Fruit fly (Drosophila melanogaster) whole organism, pupa: ENCODE measurements around the gene CG33934.

ENCODE experiments used
- CG12605 ChIP-seq: fragments of 200-800 bp; sonication (Bioruptor generic); IDR thresholded peaks from 2 replicates; pipeline ENCODE4 v1.3.6; 2022; ENCODE audit warnings: missing biosample characterization, missing genetic modification characterization
- CG13204 ChIP-seq: fragments of 200-800 bp; sonication (Bioruptor generic); optimal IDR thresholded peaks from 2 replicates; lab custom pipeline; 2018; ENCODE audit warnings: missing biosample characterization, mild to moderate bottlenecking, missing genetic modification characterization, moderate library complexity
- CG14655 ChIP-seq: fragments of 200-800 bp; sonication (Bioruptor generic); optimal IDR thresholded peaks from 3 replicates; lab custom pipeline; 2017; ENCODE audit warnings: mild to moderate bottlenecking, missing biosample characterization, missing genetic modification reagents, missing genetic modification characterization
- CG15710 ChIP-seq: fragments of 200-800 bp; sonication (Bioruptor generic); optimal IDR thresholded peaks from 2 replicates; lab custom pipeline; 2018; ENCODE audit warnings: missing biosample characterization, mild to moderate bottlenecking, missing genetic modification characterization, moderate library complexity
- CG17806 ChIP-seq: fragments of 200-800 bp; sonication (Bioruptor generic); optimal IDR thresholded peaks from 2 replicates; lab custom pipeline; 2018; ENCODE audit warnings: missing biosample characterization, mild to moderate bottlenecking, missing genetic modification characterization, moderate library complexity
- CG32121 ChIP-seq: fragments of 200-800 bp; sonication (Bioruptor generic); IDR thresholded peaks from 2 replicates; pipeline ENCODE4 v1.3.6; 2022; ENCODE audit warnings: missing biosample characterization, missing genetic modification characterization
- CG34367 ChIP-seq: fragments of 200-800 bp; sonication (Bioruptor generic); optimal IDR thresholded peaks from 2 replicates; lab custom pipeline; 2018; ENCODE audit warnings: missing biosample characterization, mild to moderate bottlenecking, missing genetic modification characterization
- CG8159 ChIP-seq: fragments of 200-800 bp; sonication (Bioruptor generic); optimal IDR thresholded peaks from 3 replicates; lab custom pipeline; 2018; ENCODE audit warnings: missing biosample characterization, mild to moderate bottlenecking, missing genetic modification characterization, moderate library complexity
- CG8301 ChIP-seq: fragments of 200-800 bp; sonication (Bioruptor generic); optimal IDR thresholded peaks from 2 replicates; lab custom pipeline; 2018; ENCODE audit warnings: missing biosample characterization, mild to moderate bottlenecking, missing genetic modification characterization
- CG9948 ChIP-seq: fragments of 200-800 bp; sonication (Bioruptor generic); optimal IDR thresholded peaks from 2 replicates; lab custom pipeline; 2018; ENCODE audit warnings: missing biosample characterization, mild to moderate bottlenecking, missing genetic modification characterization, moderate library complexity
- D1 ChIP-seq: fragments of 200-800 bp; sonication (Bioruptor generic); optimal IDR thresholded peaks from 2 replicates; lab custom pipeline; 2018; ENCODE audit warnings: missing biosample characterization, mild to moderate bottlenecking, missing genetic modification characterization, moderate library complexity
- EcR ChIP-seq: fragments of 200-800 bp; sonication (Bioruptor generic); optimal IDR thresholded peaks from 3 replicates; lab custom pipeline; 2019; ENCODE audit warnings: missing biosample characterization, missing genetic modification characterization, mild to moderate bottlenecking, moderate library complexity, missing genetic modification reagents
- Ets98B ChIP-seq: fragments of 200-800 bp; sonication (Bioruptor generic); IDR thresholded peaks from 2 replicates; pipeline ENCODE4 v1.3.6; 2022; ENCODE audit warnings: missing biosample characterization, missing genetic modification characterization
- Pif1A ChIP-seq: fragments of 200-800 bp; sonication (Bioruptor generic); optimal IDR thresholded peaks from 3 replicates; lab custom pipeline; 2016; ENCODE audit warnings: missing biosample characterization, missing genetic modification characterization
- Pif1B ChIP-seq: fragments of 200-800 bp; sonication (Bioruptor generic); optimal IDR thresholded peaks from 3 replicates; lab custom pipeline; 2016; ENCODE audit warnings: missing biosample characterization, missing genetic modification characterization
- Snoo ChIP-seq: fragments of 200-800 bp; sonication (Bioruptor generic); optimal IDR thresholded peaks from 3 replicates; lab custom pipeline; 2017; ENCODE audit warnings: missing biosample characterization, mild to moderate bottlenecking, missing genetic modification characterization, inconsistent platforms
- fd96Ca ChIP-seq: fragments of 200-800 bp; sonication (Bioruptor generic); IDR thresholded peaks from 3 replicates; pipeline ENCODE4 v1.3.6; 2022; ENCODE audit warnings: missing biosample characterization, missing genetic modification characterization
- gl ChIP-seq: fragments of 200-800 bp; sonication (Bioruptor generic); optimal IDR thresholded peaks from 2 replicates; lab custom pipeline; 2018; ENCODE audit warnings: missing biosample characterization, mild to moderate bottlenecking, missing genetic modification characterization
- rn ChIP-seq: fragments of 200-800 bp; sonication (Bioruptor generic); IDR thresholded peaks from 2 replicates; pipeline ENCODE4 v1.3.6; 2022; ENCODE audit warnings: missing biosample characterization, missing genetic modification characterization

CG33934 gene

DNA sequence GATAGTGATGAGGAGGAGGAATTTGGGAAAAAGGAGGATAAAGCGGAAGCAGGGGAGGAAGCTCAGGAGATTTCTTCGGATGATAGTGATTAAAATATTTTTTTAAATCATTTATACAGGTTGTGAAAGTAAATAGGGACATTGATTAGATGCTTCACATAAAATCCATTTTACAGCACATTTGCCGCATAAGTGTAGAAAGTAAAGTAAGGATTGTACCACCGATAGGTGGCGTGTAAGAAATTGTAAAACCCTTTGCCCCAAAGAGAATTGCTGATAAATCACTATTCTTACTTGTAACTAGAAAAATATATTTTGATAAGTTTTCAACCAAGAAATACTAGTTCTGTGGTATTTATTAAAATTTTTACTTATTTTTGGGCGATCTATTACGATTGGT lies 16.4 kb downstream of the CG33934 start:
- TF ChIP-seq CG15710 (tag; lab: Kevin White, UChicago) = no peak
- no peak for TF ChIP-seq Snoo
- TF ChIP-seq CG34367 (tag; lab: Kevin White, UChicago) = no peak
- no peak for TF ChIP-seq CG17806 (tag; lab: Kevin White, UChicago)
- no peak for TF ChIP-seq D1 (tag; lab: Kevin White, UChicago)
- no peak for TF ChIP-seq gl (tag; lab: Kevin White, UChicago)
- no peak for TF ChIP-seq CG8301
- no peak for TF ChIP-seq EcR

DNA sequence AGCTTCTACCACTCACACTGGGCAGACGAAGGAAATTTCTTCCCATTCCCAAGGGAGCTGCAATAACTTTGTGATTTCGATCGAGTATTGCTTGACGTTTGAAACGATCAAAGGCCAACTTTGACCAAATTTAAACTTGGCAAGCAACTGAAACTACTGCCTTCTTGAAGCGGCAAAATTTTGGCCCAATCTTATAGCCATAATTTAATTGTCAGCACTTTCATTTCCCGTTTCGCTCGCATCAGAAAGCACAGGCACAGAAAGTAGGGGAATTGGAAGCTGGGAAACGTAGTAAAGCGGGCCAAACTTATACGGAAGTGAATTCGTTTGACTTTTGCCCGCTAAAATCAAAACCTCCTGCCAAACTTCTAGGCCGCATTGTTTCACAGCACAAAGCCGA lies 17.1 kb downstream of the CG33934 start, which contains the start of gene CG4390:
Gene CG4390 (minus strand): TSS at position 101 of the 400 bp plus-strand sequence.
- no peak for TF ChIP-seq CG32121
- TF ChIP-seq gl (tag; lab: Kevin White, UChicago) = no peak
- no peak for TF ChIP-seq fd96Ca (GFP tag; lab: Robert Waterston, UW)
- no peak for TF ChIP-seq Pif1A
- no peak for TF ChIP-seq EcR
- no peak for TF ChIP-seq rn (GFP tag; lab: Robert Waterston, UW)
- no peak for TF ChIP-seq CG34367 (tag; lab: Kevin White, UChicago)
- no peak for TF ChIP-seq CG14655 (GFP tag; lab: Kevin White, UChicago)
- no peak for TF ChIP-seq CG12605 (GFP tag; lab: Robert Waterston, UW)
- no peak for TF ChIP-seq Snoo
- no peak for TF ChIP-seq CG8301
- TF ChIP-seq CG17806 (tag; lab: Kevin White, UChicago) = no peak
- no peak for TF ChIP-seq CG8159 (tag; lab: Kevin White, UChicago)
- no peak for TF ChIP-seq CG15710 (tag; lab: Kevin White, UChicago)
- TF ChIP-seq Pif1B (GFP tag; lab: Kevin White, UChicago) = no peak

DNA sequence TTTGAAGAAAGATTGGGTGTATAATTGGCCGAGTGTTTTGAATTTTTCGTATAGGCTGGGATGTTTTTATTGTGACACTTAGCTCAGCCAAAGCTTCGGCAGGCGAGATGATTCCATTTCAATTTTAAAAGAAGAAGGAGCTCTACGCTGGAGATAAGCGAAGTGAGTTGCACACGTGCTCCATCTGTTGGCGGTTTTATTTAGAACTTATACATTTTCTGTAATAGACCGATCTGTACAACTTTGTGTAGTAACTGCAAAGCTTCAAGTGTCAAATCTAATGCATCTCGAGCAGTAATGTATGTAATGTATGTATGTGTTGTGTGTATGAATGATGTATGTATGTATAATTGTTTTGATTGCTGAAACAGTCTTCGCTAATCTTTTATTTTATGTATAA lies 23.9 kb downstream of the CG33934 start:
- TF ChIP-seq Ets98B (no peak), CG32121 (no peak), CG14655 (GFP tag; lab: Kevin White, UChicago) (no peak), Pif1A (no peak), CG12605 (GFP tag; lab: Robert Waterston, UW) (no peak), CG34367 (tag; lab: Kevin White, UChicago) (no peak), CG17806 (tag; lab: Kevin White, UChicago) (no peak), gl (tag; lab: Kevin White, UChicago) (no peak), Snoo (no peak), fd96Ca (GFP tag; lab: Robert Waterston, UW) (no peak), CG9948 (tag; lab: Kevin White, UChicago) (no peak), D1 (tag; lab: Kevin White, UChicago) (no peak), CG8301 (no peak), CG13204 (GFP tag; lab: Kevin White, UChicago) (no peak)

DNA sequence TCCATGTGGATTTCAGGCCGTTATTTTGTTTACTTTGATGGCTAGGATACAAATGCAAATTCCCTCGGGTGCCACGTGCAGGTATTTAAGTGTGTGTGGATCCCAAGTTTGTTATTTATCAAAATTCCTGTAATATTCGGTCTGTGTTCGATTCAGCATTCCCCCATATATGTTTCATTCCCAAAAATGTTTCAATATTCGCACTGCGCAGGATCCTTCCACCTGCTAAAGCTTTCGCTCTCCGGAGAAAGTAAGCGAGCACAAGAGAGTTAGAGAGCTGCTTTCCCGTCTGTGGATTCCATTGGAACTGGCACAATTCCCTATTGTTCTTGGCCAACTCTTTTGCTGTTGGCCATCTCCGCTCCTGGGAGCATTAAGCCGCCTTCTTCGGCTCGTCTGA lies 37.6 kb downstream of the CG33934 start:
- TF ChIP-seq D1 (tag; lab: Kevin White, UChicago) = no peak

DNA sequence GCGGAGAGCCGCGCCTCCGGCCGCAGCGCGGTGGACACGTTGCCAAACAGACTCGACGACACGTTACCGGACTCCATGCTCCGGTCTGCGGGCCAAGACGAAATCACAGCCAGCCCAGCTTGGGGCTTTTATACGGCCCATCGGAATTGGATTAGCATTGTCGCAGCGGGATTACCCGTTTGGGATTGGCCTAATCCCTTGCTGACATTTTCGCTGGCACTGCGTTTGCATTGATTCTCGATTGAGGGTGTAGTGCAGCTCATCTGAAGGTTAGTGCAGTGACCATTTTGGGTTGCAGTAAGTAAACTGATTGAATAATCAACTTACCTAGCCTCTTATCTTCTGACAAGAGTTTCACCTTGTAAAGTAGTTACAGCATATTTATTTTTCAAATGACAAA lies 39.8 kb downstream of the CG33934 start, which contains the start of gene Rh3:
Gene Rh3 (minus strand): TSS at position 101 of the 400 bp plus-strand sequence.
- TF ChIP-seq CG15710 (tag; lab: Kevin White, UChicago) (no peak), CG13204 (GFP tag; lab: Kevin White, UChicago) (no peak), CG9948 (tag; lab: Kevin White, UChicago) (no peak), CG8159 (tag; lab: Kevin White, UChicago) (no peak)
